Fruit fly (Drosophila melanogaster) whole organism, embryonic: ENCODE results near the gene SmD1.
A peak's percentile ranks its signal among the peaks of the same experiment; 100 is the strongest.

Experiments used
- BEAF-32 ChIP-seq: fragments of 200-800 bp; sonication (Bioruptor generic); optimal IDR thresholded peaks from 3 replicates; lab custom pipeline; 2017; ENCODE audit warnings: missing biosample characterization, missing genetic modification characterization, mild to moderate bottlenecking, moderate library complexity, missing genetic modification reagents
- Bteb2 ChIP-seq: fragments of 200-800 bp; sonication (Bioruptor generic); optimal IDR thresholded peaks from 2 replicates; lab custom pipeline; 2016; ENCODE audit warnings: missing biosample characterization, missing genetic modification characterization
- CG10274 ChIP-seq: fragments of 200-800 bp; sonication (Bioruptor generic); optimal IDR thresholded peaks from 3 replicates; lab custom pipeline; 2017; ENCODE audit warnings: missing biosample characterization, mild to moderate bottlenecking, missing genetic modification characterization
- CG10565 ChIP-seq: fragments of 200-800 bp; sonication (Bioruptor generic); optimal IDR thresholded peaks from 3 replicates; lab custom pipeline; 2016; ENCODE audit warnings: missing biosample characterization, mild to moderate bottlenecking, missing genetic modification characterization
- CG11723 ChIP-seq: fragments of 200-800 bp; sonication (Bioruptor generic); optimal IDR thresholded peaks from 2 replicates; lab custom pipeline; 2017; ENCODE audit warnings: missing biosample characterization, mild to moderate bottlenecking, missing genetic modification characterization
- CG12769 ChIP-seq: fragments of 200-800 bp; sonication (Bioruptor generic); optimal IDR thresholded peaks from 2 replicates; lab custom pipeline; 2019; ENCODE audit warnings: missing biosample characterization, mild to moderate bottlenecking, missing genetic modification characterization, moderate library complexity
- CG15011 ChIP-seq: fragments of 200-800 bp; sonication (Bioruptor generic); optimal IDR thresholded peaks from 3 replicates; lab custom pipeline; 2018; ENCODE audit warnings: missing biosample characterization, mild to moderate bottlenecking, missing genetic modification characterization
- CG1529 ChIP-seq: fragments of 200-800 bp; sonication (Bioruptor generic); optimal IDR thresholded peaks from 3 replicates; lab custom pipeline; 2018; ENCODE audit warnings: missing biosample characterization, missing genetic modification characterization
- CG15601 ChIP-seq: fragments of 200-800 bp; sonication (Bioruptor generic); optimal IDR thresholded peaks from 3 replicates; lab custom pipeline; 2019; ENCODE audit warnings: missing biosample characterization, mild to moderate bottlenecking, missing genetic modification characterization, moderate library complexity
- CG2202 ChIP-seq: fragments of 200-800 bp; sonication (Bioruptor generic); optimal IDR thresholded peaks from 2 replicates; lab custom pipeline; 2018; ENCODE audit warnings: missing biosample characterization, mild to moderate bottlenecking, missing genetic modification characterization
- CG2889 ChIP-seq: fragments of 200-800 bp; sonication (Bioruptor generic); IDR thresholded peaks from 3 replicates; pipeline ENCODE4 v1.3.6; 2022; ENCODE audit warnings: missing biosample characterization, missing genetic modification characterization
- CG31224 ChIP-seq: fragments of 200-800 bp; sonication (Bioruptor generic); IDR thresholded peaks from 2 replicates; pipeline ENCODE4 v1.3.6; 2022; ENCODE audit warnings: missing biosample characterization, missing genetic modification characterization
- CG34376 ChIP-seq: fragments of 200-800 bp; sonication (Bioruptor generic); optimal IDR thresholded peaks from 2 replicates; lab custom pipeline; 2018; ENCODE audit warnings: missing biosample characterization, mild to moderate bottlenecking, missing genetic modification characterization
- CG34422 ChIP-seq: fragments of 200-800 bp; sonication (Bioruptor generic); IDR thresholded peaks from 3 replicates; pipeline ENCODE4 v1.3.6; 2022; ENCODE audit warnings: missing biosample characterization, missing genetic modification characterization
- CG4617 ChIP-seq: fragments of 200-800 bp; sonication (Bioruptor generic); optimal IDR thresholded peaks from 3 replicates; lab custom pipeline; 2016; ENCODE audit warnings: missing biosample characterization, missing genetic modification characterization, borderline replicate concordance
- CG4707 ChIP-seq: fragments of 200-800 bp; sonication (Bioruptor generic); optimal IDR thresholded peaks from 2 replicates; lab custom pipeline; 2018; ENCODE audit warnings: missing biosample characterization, mild to moderate bottlenecking, missing genetic modification characterization, moderate library complexity
- CG4730 ChIP-seq: fragments of 200-800 bp; sonication (Bioruptor generic); IDR thresholded peaks from 2 replicates; pipeline ENCODE4 v1.3.6; 2022; ENCODE audit warnings: missing biosample characterization, missing genetic modification characterization
- CG4820 ChIP-seq: fragments of 200-800 bp; sonication (Bioruptor generic); optimal IDR thresholded peaks from 3 replicates; lab custom pipeline; 2016; ENCODE audit warnings: missing biosample characterization, missing genetic modification characterization
- CG7357 ChIP-seq: fragments of 200-800 bp; sonication (Bioruptor generic); IDR thresholded peaks from 3 replicates; pipeline ENCODE4 v1.3.6; 2022; ENCODE audit warnings: missing biosample characterization, missing genetic modification characterization
- CG9215 ChIP-seq: fragments of 200-800 bp; sonication (Bioruptor generic); IDR thresholded peaks from 2 replicates; pipeline ENCODE4 v1.3.6; 2022; ENCODE audit warnings: missing biosample characterization, missing genetic modification characterization
- Camta ChIP-seq: fragments of 200-800 bp; sonication (Bioruptor generic); optimal IDR thresholded peaks from 2 replicates; lab custom pipeline; 2016; ENCODE audit warnings: missing biosample characterization, missing genetic modification characterization
- D ChIP-seq, 2 experiments: fragments of 200-800 bp in 1 of 2; fragments of >200 bp in 1 of 2; sonication (Bioruptor generic) in 1 of 2; optimal IDR thresholded peaks; 2 replicates in 1 of 2; 3 replicates in 1 of 2; lab custom pipeline; 2017; ENCODE audit warnings: mild to moderate bottlenecking in 1 of 2, missing biosample characterization in 1 of 2, missing genetic modification characterization in 1 of 2, missing genetic modification reagents in 1 of 2
- D19A ChIP-seq: fragments of 200-800 bp; optimal IDR thresholded peaks from 3 replicates; lab custom pipeline; 2019; ENCODE audit warnings: missing biosample characterization, mild to moderate bottlenecking, missing genetic modification characterization, moderate library complexity
- Dfd ChIP-seq, 2 experiments: fragments of >200 bp; optimal IDR thresholded peaks; 2 replicates each; lab custom pipeline; 2017; ENCODE audit warnings: missing biosample characterization in 2 of 2, missing genetic modification characterization in 2 of 2
- Gug ChIP-seq: fragments of 200-800 bp; sonication (Bioruptor generic); IDR thresholded peaks from 4 replicates; pipeline ENCODE4 v1.3.6; 2022; ENCODE audit warnings: missing biosample characterization, missing genetic modification characterization
- HLH3B ChIP-seq: fragments of 200-800 bp; sonication (Bioruptor generic); IDR thresholded peaks from 2 replicates; pipeline ENCODE4 v1.3.6; 2022; ENCODE audit warnings: missing biosample characterization, missing genetic modification characterization
- Hr51 ChIP-seq, 2 experiments: fragments of 200-800 bp; sonication (Bioruptor generic); optimal IDR thresholded peaks; 2 replicates in 1 of 2; 3 replicates in 1 of 2; lab custom pipeline; 2016 to 2018; ENCODE audit warnings: missing biosample characterization in 2 of 2, missing genetic modification characterization in 2 of 2, mild to moderate bottlenecking in 1 of 2, moderate library complexity in 1 of 2
- Max ChIP-seq: fragments of 200-800 bp; sonication (Bioruptor generic); optimal IDR thresholded peaks from 2 replicates; lab custom pipeline; 2016; ENCODE audit warnings: missing biosample characterization, mild to moderate bottlenecking, missing genetic modification characterization
- NFAT ChIP-seq: fragments of 200-800 bp; sonication (Bioruptor generic); IDR thresholded peaks from 2 replicates; pipeline ENCODE4 v1.3.6; 2022; ENCODE audit warnings: missing biosample characterization, missing genetic modification characterization
- Scr ChIP-seq: fragments of 200-800 bp; sonication (Bioruptor generic); IDR thresholded peaks from 2 replicates; pipeline ENCODE4 v1.3.6; 2022; ENCODE audit warnings: missing biosample characterization, missing genetic modification characterization; ENCODE audit not compliant: partially characterized antibody
- Sin3A ChIP-seq: fragments of >200 bp; optimal IDR thresholded peaks from 2 replicates; lab custom pipeline; 2018
- Sox102F ChIP-seq: fragments of 200-800 bp; sonication (Bioruptor generic); optimal IDR thresholded peaks from 2 replicates; lab custom pipeline; 2018; ENCODE audit warnings: missing biosample characterization, mild to moderate bottlenecking, missing genetic modification characterization, moderate library complexity
- ap ChIP-seq: fragments of 200-800 bp; sonication (Bioruptor generic); IDR thresholded peaks from 2 replicates; pipeline ENCODE4 v1.3.6; 2022; ENCODE audit warnings: missing biosample characterization, missing genetic modification characterization
- bcd ChIP-seq: fragments of 200-800 bp; sonication (Bioruptor generic); optimal IDR thresholded peaks from 2 replicates; lab custom pipeline; 2017; ENCODE audit warnings: missing biosample characterization, mild to moderate bottlenecking, missing genetic modification characterization
- cad ChIP-seq: fragments of >200 bp; optimal IDR thresholded peaks from 2 replicates; lab custom pipeline; 2017; ENCODE audit warnings: missing biosample characterization, missing genetic modification characterization
- caup ChIP-seq: fragments of 200-800 bp; sonication (Bioruptor generic); optimal IDR thresholded peaks from 3 replicates; lab custom pipeline; 2017; ENCODE audit warnings: missing biosample characterization, mild to moderate bottlenecking, missing genetic modification characterization, moderate library complexity; ENCODE audit not compliant: severe bottlenecking
- chif ChIP-seq, 2 experiments: fragments of 200-800 bp; sonication (Bioruptor generic); optimal IDR thresholded peaks; 3 replicates each; lab custom pipeline; 2016; ENCODE audit warnings: missing biosample characterization in 2 of 2, missing genetic modification characterization in 2 of 2
- chm ChIP-seq: fragments of 200-800 bp; sonication (Bioruptor generic); IDR thresholded peaks from 2 replicates; pipeline ENCODE4 v1.3.6; 2022; ENCODE audit warnings: missing biosample characterization, missing genetic modification characterization
- da ChIP-seq: fragments of 200-800 bp; sonication (Bioruptor generic); optimal IDR thresholded peaks from 2 replicates; lab custom pipeline; 2016; ENCODE audit warnings: missing biosample characterization, missing genetic modification characterization
- ems ChIP-seq: fragments of 200-800 bp; sonication (Bioruptor generic); optimal IDR thresholded peaks from 3 replicates; lab custom pipeline; 2016; ENCODE audit warnings: missing biosample characterization, missing genetic modification characterization
- en ChIP-seq: fragments of 200-800 bp; sonication (Bioruptor generic); optimal IDR thresholded peaks from 2 replicates; lab custom pipeline; 2016; ENCODE audit warnings: missing biosample characterization, missing genetic modification characterization
- fd102C ChIP-seq: fragments of 200-800 bp; sonication (Bioruptor generic); optimal IDR thresholded peaks from 2 replicates; lab custom pipeline; 2018; ENCODE audit warnings: missing biosample characterization, mild to moderate bottlenecking, missing genetic modification characterization, moderate library complexity
- ftz-f1 ChIP-seq: fragments of 200-800 bp; sonication (Bioruptor generic); optimal IDR thresholded peaks from 2 replicates; lab custom pipeline; 2016; ENCODE audit warnings: missing biosample characterization, missing genetic modification characterization
- gt ChIP-seq: fragments of 200-800 bp; sonication (Bioruptor generic); IDR thresholded peaks from 2 replicates; pipeline ENCODE4 v1.3.6; 2022; ENCODE audit warnings: missing biosample characterization, missing genetic modification characterization
- h ChIP-seq: fragments of >200 bp; optimal IDR thresholded peaks from 2 replicates; lab custom pipeline; 2017
- hkb ChIP-seq, 2 experiments: fragments of 200-800 bp in 1 of 2; fragments of >200 bp in 1 of 2; sonication (Bioruptor generic) in 1 of 2; IDR thresholded peaks in 1 of 2; optimal IDR thresholded peaks in 1 of 2; 2 replicates each; pipeline versions ENCODE4 v1.3.6 to Lab custom; 2017 to 2022; ENCODE audit warnings: missing biosample characterization in 1 of 2, missing genetic modification characterization in 1 of 2
- ken ChIP-seq: fragments of 200-800 bp; sonication (Bioruptor generic); IDR thresholded peaks from 3 replicates; pipeline ENCODE4 v1.3.6; 2022; ENCODE audit warnings: missing biosample characterization, missing genetic modification characterization
- pho ChIP-seq: fragments of 200-800 bp; sonication (Bioruptor generic); optimal IDR thresholded peaks from 2 replicates; lab custom pipeline; 2016; ENCODE audit warnings: missing biosample characterization, missing genetic modification characterization
- psq ChIP-seq: fragments of 200-800 bp; sonication (Bioruptor generic); optimal IDR thresholded peaks from 2 replicates; lab custom pipeline; 2017; ENCODE audit warnings: missing biosample characterization, missing genetic modification characterization
- row ChIP-seq: fragments of 200-800 bp; sonication (Bioruptor generic); IDR thresholded peaks from 3 replicates; pipeline ENCODE4 v1.3.6; 2022; ENCODE audit warnings: missing biosample characterization, missing genetic modification characterization
- run ChIP-seq: fragments of 200-800 bp; sonication (Bioruptor generic); optimal IDR thresholded peaks from 3 replicates; lab custom pipeline; 2018; ENCODE audit warnings: missing biosample characterization, mild to moderate bottlenecking, missing genetic modification characterization

Gene SmD1

dm6 chr3L:12754769-12755189 is 20.4 kb upstream of the SmD1 start, which contains the start of the genes CG10973 and Vps13D (continued):
- TF ChIP-seq chif (GFP tag; optimal IDR thresholded peaks at IDR 0.05; lab: Kevin White, UChicago) (no peak), en (GFP tag; lab: Kevin White, UChicago) (no peak), HLH3B (GFP tag; lab: Robert Waterston, UW) (no peak; the same call in 1 of the 2 replicates), CG4707 (peak; percentile 84), CG12769 (no peak), Dfd (GFP tag; optimal IDR thresholded peaks at IDR 0.05; lab: Kevin White, UChicago) (no peak), CG4730 (GFP tag; lab: Robert Waterston, UW) (no peak), CG34422 (peak; percentile 64; the same call in 1 of the 3 replicates), CG4820 (peak; percentile 18), CG15601 (tag; lab: Kevin White, UChicago) (no peak), caup (GFP tag; lab: Kevin White, UChicago) (no peak), Sox102F (GFP tag; lab: Kevin White, UChicago) (no peak), bcd (GFP tag; lab: Kevin White, UChicago) (no peak), Hr51 (GFP tag; optimal IDR thresholded peaks at IDR 0.05; lab: Kevin White, UChicago) (no peak), hkb (optimal IDR thresholded peaks at IDR 0.05; lab: Kevin White, UChicago) (no peak), hkb (GFP tag; IDR thresholded peaks at IDR 0.05; lab: Robert Waterston, UW) (peak; percentile 55; the same call in 1 of the 2 replicates), Bteb2 (peak; percentile 27), ken (GFP tag; lab: Robert Waterston, UW) (no peak; the same call in 2 of the 3 replicates), CG34376 (GFP tag; lab: Kevin White, UChicago) (no peak), CG15011 (peak; percentile 25), ftz-f1 (no peak), run (peak; percentile 82), cad (GFP tag; lab: Kevin White, UChicago) (no peak), Scr (GFP tag; lab: Robert Waterston, UW) (peak; percentile 92), D (optimal IDR thresholded peaks at IDR 0.05; lab: Kevin White, UChicago) (no peak), D (GFP tag; optimal IDR thresholded peaks at IDR 0.05; lab: Kevin White, UChicago) (peak; percentile 39), CG2202 (tag; lab: Kevin White, UChicago) (no peak), CG7357 (no peak), pho (GFP tag; lab: Kevin White, UChicago) (peak; percentile 52), chm (GFP tag; lab: Robert Waterston, UW) (no peak), fd102C (GFP tag; lab: Kevin White, UChicago) (peak; percentile 57), Sin3A (no peak), Camta (GFP tag; lab: Kevin White, UChicago) (no peak), ems (GFP tag; lab: Kevin White, UChicago) (no peak), row (GFP tag; lab: Robert Waterston, UW) (peak; percentile 82), Max (GFP tag; lab: Kevin White, UChicago) (peak; percentile 72), CG11723 (GFP tag; lab: Kevin White, UChicago) (no peak), CG31224 (no peak), BEAF-32 (GFP tag; lab: Kevin White, UChicago) (peak; percentile 94), da (GFP tag; lab: Kevin White, UChicago) (no peak), CG1529 (no peak), CG4617 (peak; percentile 70), Gug (no peak), psq (GFP tag; lab: Kevin White, UChicago) (no peak), CG10565 (GFP tag; lab: Kevin White, UChicago) (no peak), D19A (tag; lab: Kevin White, UChicago) (no peak), h (lab: Kevin White, UChicago) (no peak), NFAT (GFP tag; lab: Robert Waterston, UW) (no peak), gt (no peak), ap (GFP tag; lab: Robert Waterston, UW) (no peak), CG9215 (GFP tag; lab: Robert Waterston, UW) (no peak), CG10274 (GFP tag; lab: Kevin White, UChicago) (no peak), CG2889 (GFP tag; lab: Robert Waterston, UW) (no peak)
